Fruit fly (Drosophila melanogaster): Measurements from ENCODE around the gene Ssu72.

Ssu72 gene

DNA sequence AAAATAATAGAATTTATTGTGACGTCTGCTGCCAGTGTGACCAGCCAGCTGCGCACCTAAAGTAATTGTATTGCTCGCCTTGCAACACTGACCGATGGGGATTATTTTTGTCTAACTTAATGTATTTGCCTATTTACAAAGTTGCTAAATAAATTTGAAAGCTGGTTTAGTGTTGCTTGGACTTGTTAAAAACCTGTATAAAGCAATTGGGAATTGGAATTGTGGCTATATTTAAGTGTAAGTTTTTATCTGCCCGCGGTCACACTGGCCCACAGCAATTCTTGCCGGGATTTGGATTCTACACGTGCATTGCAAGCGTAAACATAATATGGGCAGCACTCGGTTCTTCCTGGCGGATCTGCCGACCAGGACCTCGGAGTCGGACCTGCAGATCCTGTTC, 39.7 kb downstream of the Ssu72 start, which contains the start of the genes CG14230 and CG14232:
CG14230 (plus strand) TSS at position 94 of the 400 bp plus-strand sequence.
CG14232 (minus strand) TSS at position 177 of the 400 bp plus-strand sequence.
- TF ChIP-seq toe (GFP tag; optimal IDR thresholded peaks at IDR 0.05) (no peak), CG1620 (GFP tag; optimal IDR thresholded peaks at IDR 0.05) (peak; percentile 55), Hr96 (GFP tag; optimal IDR thresholded peaks at IDR 0.05) (no peak), kay (GFP tag; ENCODE audit: borderline replicate concordance) (no peak), CG11617 (GFP tag; optimal IDR thresholded peaks at IDR 0.05) (no peak), bab1 (GFP tag; optimal IDR thresholded peaks at IDR 0.05) (peak; percentile 37), tj (GFP tag; optimal IDR thresholded peaks at IDR 0.05) (no peak), CG5204 (GFP tag; optimal IDR thresholded peaks at IDR 0.05) (no peak), Crg-1 (GFP tag; optimal IDR thresholded peaks at IDR 0.05) (peak; percentile 51), pad (GFP tag; optimal IDR thresholded peaks at IDR 0.05) (peak; percentile 18), Mnt (GFP tag; optimal IDR thresholded peaks at IDR 0.05) (peak; percentile 96), CG7101 (tag; optimal IDR thresholded peaks at IDR 0.05) (peak; percentile 55), Clk (GFP tag; optimal IDR thresholded peaks at IDR 0.05) (no peak), CG33017 (tag; optimal IDR thresholded peaks at IDR 0.05) (peak; percentile 10), CG12768 (GFP tag; optimal IDR thresholded peaks at IDR 0.05) (no peak), cnc (optimal IDR thresholded peaks at IDR 0.05) (no peak), CG7045 (GFP tag; optimal IDR thresholded peaks at IDR 0.05) (no peak), CG14711 (tag; optimal IDR thresholded peaks at IDR 0.05) (peak; percentile 50), ovo (GFP tag; optimal IDR thresholded peaks at IDR 0.05) (no peak), cic (GFP tag; optimal IDR thresholded peaks at IDR 0.05) (no peak)

DNA sequence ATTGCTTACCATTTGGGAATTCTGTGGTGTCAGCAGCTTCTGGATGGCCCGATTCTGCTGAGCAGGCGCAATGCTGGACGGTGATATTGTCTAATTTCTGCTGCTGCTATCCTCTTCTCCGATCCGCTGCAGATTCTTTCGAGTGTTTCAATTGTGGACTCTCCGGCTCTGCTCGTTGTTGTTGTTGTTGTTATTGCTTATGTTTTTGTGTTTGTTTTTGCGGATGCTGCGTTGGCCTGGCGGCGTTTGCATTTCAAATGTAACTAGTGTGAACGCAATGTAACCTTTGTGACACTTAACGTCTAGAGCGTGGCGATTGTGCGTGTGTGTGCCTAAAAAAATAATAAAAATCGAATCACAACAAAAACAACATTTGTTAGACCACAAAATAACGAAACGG, 47.6 kb downstream of the Ssu72 start:
- TF ChIP-seq Clk (GFP tag; optimal IDR thresholded peaks at IDR 0.05) (no peak), CG14711 (tag; optimal IDR thresholded peaks at IDR 0.05) (no peak), CG1620 (GFP tag; optimal IDR thresholded peaks at IDR 0.05) (no peak), cnc (optimal IDR thresholded peaks at IDR 0.05) (no peak), tj (GFP tag; optimal IDR thresholded peaks at IDR 0.05) (peak; percentile 75), CG7045 (GFP tag; optimal IDR thresholded peaks at IDR 0.05) (no peak)

DNA sequence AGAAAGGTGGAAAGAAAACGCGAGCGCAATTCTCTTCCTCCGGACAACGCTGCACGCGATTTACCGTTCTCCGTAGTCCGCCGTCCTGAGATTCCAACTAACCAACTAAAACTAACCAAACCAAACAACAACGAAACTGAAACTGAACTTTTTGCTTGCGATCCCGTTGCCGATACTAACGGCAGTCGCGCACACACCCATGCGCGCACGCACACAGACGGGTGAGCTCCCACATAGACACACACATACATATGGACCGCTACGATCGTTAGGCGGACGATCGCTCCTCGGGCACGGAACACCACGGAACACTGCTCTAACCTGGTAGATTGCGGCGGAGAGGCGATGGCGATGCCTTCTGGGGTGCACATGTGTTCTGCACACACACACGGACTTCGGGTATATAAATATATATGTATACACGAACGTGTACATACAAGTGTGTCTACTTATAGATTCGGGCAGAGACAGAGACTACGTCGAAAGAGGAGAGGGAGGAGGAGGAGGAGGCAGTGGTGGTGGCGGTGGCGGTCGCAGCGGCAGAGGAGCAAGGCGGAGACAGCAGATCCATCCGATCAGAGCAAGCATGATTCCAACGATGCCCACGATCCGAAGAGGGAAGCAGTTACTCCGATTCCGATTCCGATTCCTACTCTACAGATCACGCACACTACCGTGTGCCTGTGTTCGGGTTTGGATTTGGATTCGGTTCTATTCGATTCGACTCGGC, 48.7 kb downstream of the Ssu72 start, which contains the start of gene meso18E:
meso18E (minus strand) TSS at position 148 of the 730 bp plus-strand sequence.
- TF ChIP-seq ovo (GFP tag; optimal IDR thresholded peaks at IDR 0.05) (peak; percentile 34), Crg-1 (GFP tag; optimal IDR thresholded peaks at IDR 0.05) (no peak), pad (GFP tag; optimal IDR thresholded peaks at IDR 0.05) (peak; percentile 20), CG12768 (GFP tag; optimal IDR thresholded peaks at IDR 0.05) (no peak), Mnt (GFP tag; optimal IDR thresholded peaks at IDR 0.05) (peak; percentile 60)

DNA sequence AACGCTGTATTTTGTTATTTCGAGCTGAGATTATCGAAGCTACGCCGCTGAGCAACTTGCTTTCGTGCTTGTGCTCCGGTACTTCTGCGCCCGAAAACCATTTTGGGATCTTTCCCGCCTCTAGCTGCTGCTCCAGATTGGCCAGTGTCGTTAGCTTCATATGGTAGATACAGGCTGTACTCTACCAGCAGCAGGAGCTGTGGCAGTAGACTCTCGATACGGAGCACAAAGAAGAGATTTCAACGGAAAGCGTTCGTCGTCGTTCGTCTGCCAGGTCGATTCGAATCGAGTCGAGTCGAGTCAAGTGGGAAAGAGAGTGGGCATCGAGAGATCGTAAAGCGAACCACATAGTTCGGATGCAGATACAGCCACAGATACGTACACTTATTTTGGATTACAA, 50.5 kb downstream of the Ssu72 start:
- TF ChIP-seq Clk (GFP tag; optimal IDR thresholded peaks at IDR 0.05), result no peak
- no peak for TF ChIP-seq CG33017 (tag; optimal IDR thresholded peaks at IDR 0.05)
- TF ChIP-seq CG14711 (tag; optimal IDR thresholded peaks at IDR 0.05), result no peak
- TF ChIP-seq tj (GFP tag; optimal IDR thresholded peaks at IDR 0.05), result no peak
- no peak for TF ChIP-seq CG12768 (GFP tag; optimal IDR thresholded peaks at IDR 0.05)
- no peak for TF ChIP-seq CG5204 (GFP tag; optimal IDR thresholded peaks at IDR 0.05)
- no peak for TF ChIP-seq pad (GFP tag; optimal IDR thresholded peaks at IDR 0.05)
- TF ChIP-seq Mnt (GFP tag; optimal IDR thresholded peaks at IDR 0.05), result no peak
- no peak for TF ChIP-seq toe (GFP tag; optimal IDR thresholded peaks at IDR 0.05)
- no peak for TF ChIP-seq kay (GFP tag; ENCODE audit: borderline replicate concordance)
- no peak for TF ChIP-seq ovo (GFP tag; optimal IDR thresholded peaks at IDR 0.05)
- no peak for TF ChIP-seq cic (GFP tag; optimal IDR thresholded peaks at IDR 0.05)
- no peak for TF ChIP-seq CG7045 (GFP tag; optimal IDR thresholded peaks at IDR 0.05)
- no peak for TF ChIP-seq Hr96 (GFP tag; optimal IDR thresholded peaks at IDR 0.05)
- TF ChIP-seq CG1620 (GFP tag; optimal IDR thresholded peaks at IDR 0.05), result no peak
- no peak for TF ChIP-seq cnc (optimal IDR thresholded peaks at IDR 0.05)

Data from whole organism, adult.